Fruit fly (Drosophila melanogaster): Measurements from ENCODE around the gene CG42729.
A peak's percentile ranks its signal among the peaks of the same experiment; 100 is the strongest.

CG42729 gene

dm6 chr3L:15508233-15508632 is 19.1 kb downstream of the CG42729 start, which contains the start of gene CG7841 (continued):
- no peak for TF ChIP-seq Hr39 (optimal IDR thresholded peaks at IDR 0.05)
- peak; percentile 95 for TF ChIP-seq YL-1 (GFP tag; optimal IDR thresholded peaks at IDR 0.05)
- TF ChIP-seq CG9876 (GFP tag; optimal IDR thresholded peaks at IDR 0.05), result peak; percentile 86
- TF ChIP-seq CG15601 (tag; optimal IDR thresholded peaks at IDR 0.05), result peak; percentile 97
- TF ChIP-seq dati (GFP tag; IDR thresholded peaks at IDR 0.05), result peak; percentile 87; the same call in 1 of the 2 replicates
- peak; percentile 56 to 87 for TF ChIP-seq crp (GFP tag; optimal IDR thresholded peaks at IDR 0.05)
- TF ChIP-seq nerfin-1 (tag; optimal IDR thresholded peaks at IDR 0.05), result peak; percentile 98
- TF ChIP-seq CG18476 (GFP tag; optimal IDR thresholded peaks at IDR 0.05), result peak; percentile 97
- TF ChIP-seq CG10147 (GFP tag; optimal IDR thresholded peaks at IDR 0.05), result peak; percentile 98
- peak; percentile 92 for TF ChIP-seq Nf-YC (tag; optimal IDR thresholded peaks at IDR 0.05)
- TF ChIP-seq stwl (tag; optimal IDR thresholded peaks at IDR 0.05), result peak; percentile 78
- TF ChIP-seq CG13123 (GFP tag; optimal IDR thresholded peaks at IDR 0.05), result peak; percentile 91
- peak; percentile 96 for TF ChIP-seq pho (GFP tag; optimal IDR thresholded peaks at IDR 0.05)
- peak; percentile 93 for TF ChIP-seq CG8944 (GFP tag; optimal IDR thresholded peaks at IDR 0.05)
- TF ChIP-seq CG10274 (GFP tag; optimal IDR thresholded peaks at IDR 0.05), result peak; percentile 91
- peak; percentile 97 for TF ChIP-seq Sox102F (GFP tag; optimal IDR thresholded peaks at IDR 0.05)
- peak; percentile 99 for TF ChIP-seq B-H2 (GFP tag; optimal IDR thresholded peaks at IDR 0.05)
- peak; percentile 99 for TF ChIP-seq CG6813 (GFP tag; optimal IDR thresholded peaks at IDR 0.05)
- TF ChIP-seq E2f1 (GFP tag; IDR thresholded peaks at IDR 0.05), result peak; percentile 93
- peak; percentile 95 for TF ChIP-seq CG7372 (GFP tag; IDR thresholded peaks at IDR 0.05)
- peak; percentile 98 for TF ChIP-seq CG17328 (GFP tag; IDR thresholded peaks at IDR 0.05)
- TF ChIP-seq CG11695 (GFP tag; IDR thresholded peaks at IDR 0.05), result peak; percentile 98
- TF ChIP-seq CG9609 (GFP tag; optimal IDR thresholded peaks at IDR 0.05), result peak; percentile 96
- TF ChIP-seq da (GFP tag; optimal IDR thresholded peaks at IDR 0.05), result peak; percentile 94
- TF ChIP-seq ftz-f1 (GFP tag; optimal IDR thresholded peaks at IDR 0.05), result peak; percentile 66
- TF ChIP-seq nerfin-2 (GFP tag; IDR thresholded peaks at IDR 0.05; ENCODE audit: partially characterized antibody), result no peak
- TF ChIP-seq Adf1 (GFP tag; IDR thresholded peaks at IDR 0.05), result peak; percentile 80
- peak; percentile 67 for TF ChIP-seq Sry-β (GFP tag; optimal IDR thresholded peaks at IDR 0.05)
- TF ChIP-seq scrt (GFP tag; optimal IDR thresholded peaks at IDR 0.05), result peak; percentile 98
- 0 out of 4 replicates have a peak, but pooled peaks have one; percentile 24 for TF ChIP-seq Dll (GFP tag; IDR thresholded peaks at IDR 0.05; ENCODE audit: partially characterized antibody)
- peak; percentile 98 for TF ChIP-seq CG33557 (GFP tag; optimal IDR thresholded peaks at IDR 0.05)
- TF ChIP-seq exex (tag; optimal IDR thresholded peaks at IDR 0.05), result peak; percentile 94
- TF ChIP-seq CG15514 (GFP tag; optimal IDR thresholded peaks at IDR 0.05), result peak; percentile 95
- peak; percentile 98 for TF ChIP-seq nmo (GFP tag; optimal IDR thresholded peaks at IDR 0.05)
- peak; percentile 97 for TF ChIP-seq sqz (GFP tag; optimal IDR thresholded peaks at IDR 0.05)
- peak; percentile 99 for TF ChIP-seq CG9727 (GFP tag; optimal IDR thresholded peaks at IDR 0.05)
- TF ChIP-seq CG12744 (GFP tag; optimal IDR thresholded peaks at IDR 0.05), result peak; percentile 97
- peak; percentile 93 for TF ChIP-seq CG4282 (GFP tag; optimal IDR thresholded peaks at IDR 0.05)
- TF ChIP-seq NC2β (GFP tag; optimal IDR thresholded peaks at IDR 0.05), result peak; percentile 98
- TF ChIP-seq Side (GFP tag; optimal IDR thresholded peaks at IDR 0.05), result peak; percentile 98
- TF ChIP-seq HHEX (GFP tag; optimal IDR thresholded peaks at IDR 0.05), result peak; percentile 98
- TF ChIP-seq zen (tag; optimal IDR thresholded peaks at IDR 0.05), result peak; percentile 91
- peak; percentile 92 for TF ChIP-seq CG30431 (GFP tag; optimal IDR thresholded peaks at IDR 0.05)
- TF ChIP-seq unpg (GFP tag; optimal IDR thresholded peaks at IDR 0.05), result peak; percentile 99
- peak; percentile 97 for TF ChIP-seq eyg (GFP tag; optimal IDR thresholded peaks at IDR 0.05)
- no peak for TF ChIP-seq fru (optimal IDR thresholded peaks at IDR 0.05)
- no peak for TF ChIP-seq Poxn (GFP tag; IDR thresholded peaks at IDR 0.05)
- TF ChIP-seq CG4820 (GFP tag; optimal IDR thresholded peaks at IDR 0.05), result peak; percentile 100
- TF ChIP-seq CG1024 (GFP tag; IDR thresholded peaks at IDR 0.05), result peak; percentile 94; the same call in 1 of the 2 replicates
- no peak; the same call in 1 of the 2 replicates for TF ChIP-seq CG6272 (GFP tag; IDR thresholded peaks at IDR 0.05)
- peak; percentile 99 for TF ChIP-seq CG3281 (GFP tag; optimal IDR thresholded peaks at IDR 0.05)

Data from whole organism, embryonic.